Fruit fly (Drosophila melanogaster) whole organism, embryonic: ENCODE data around the gene Prm.

Experiments
- Abd-B ChIP-seq: fragments of 200-800 bp; sonication (Bioruptor generic); optimal IDR thresholded peaks from 2 replicates; lab custom pipeline; 2018; ENCODE audit warnings: missing biosample characterization, mild to moderate bottlenecking, missing genetic modification characterization, moderate library complexity
- BtbVII ChIP-seq: fragments of 200-800 bp; sonication (Bioruptor generic); optimal IDR thresholded peaks from 3 replicates; lab custom pipeline; 2017; ENCODE audit warnings: missing biosample characterization, mild to moderate bottlenecking, missing genetic modification characterization
- CG10147 ChIP-seq: fragments of 200-800 bp; sonication (Bioruptor generic); optimal IDR thresholded peaks from 2 replicates; lab custom pipeline; 2019; ENCODE audit warnings: missing biosample characterization, mild to moderate bottlenecking, missing genetic modification characterization, moderate library complexity
- CG12219 ChIP-seq: fragments of 200-800 bp; sonication (Bioruptor generic); optimal IDR thresholded peaks from 3 replicates; lab custom pipeline; 2018; ENCODE audit warnings: missing biosample characterization, mild to moderate bottlenecking, missing genetic modification characterization
- CG12236 ChIP-seq: fragments of 200-800 bp; sonication (Bioruptor generic); optimal IDR thresholded peaks from 2 replicates; lab custom pipeline; 2016; ENCODE audit warnings: missing biosample characterization, missing genetic modification characterization
- CG14965 ChIP-seq: fragments of 200-800 bp; sonication (Bioruptor generic); optimal IDR thresholded peaks from 2 replicates; lab custom pipeline; 2016; ENCODE audit warnings: missing biosample characterization, missing genetic modification characterization, borderline replicate concordance
- CG16815 ChIP-seq: fragments of 200-800 bp; sonication (Bioruptor generic); optimal IDR thresholded peaks from 3 replicates; lab custom pipeline; 2017; ENCODE audit warnings: missing biosample characterization, mild to moderate bottlenecking, missing genetic modification characterization
- CG17359 ChIP-seq: fragments of 200-800 bp; sonication (Bioruptor generic); optimal IDR thresholded peaks from 3 replicates; lab custom pipeline; 2018; ENCODE audit warnings: missing biosample characterization, mild to moderate bottlenecking, missing genetic modification characterization, moderate library complexity
- CG1832 ChIP-seq: fragments of 200-800 bp; sonication (Bioruptor generic); optimal IDR thresholded peaks from 2 replicates; lab custom pipeline; 2017; ENCODE audit warnings: missing biosample characterization, mild to moderate bottlenecking, missing genetic modification characterization, inconsistent platforms
- CG2712 ChIP-seq: fragments of 200-800 bp; optimal IDR thresholded peaks from 3 replicates; lab custom pipeline; 2019; ENCODE audit warnings: missing biosample characterization, mild to moderate bottlenecking, missing genetic modification characterization, moderate library complexity
- CG30403 ChIP-seq: fragments of 200-800 bp; sonication (Bioruptor generic); optimal IDR thresholded peaks from 3 replicates; lab custom pipeline; 2016; ENCODE audit warnings: missing biosample characterization, missing genetic modification characterization
- CG3407 ChIP-seq: fragments of 200-800 bp; sonication (Bioruptor generic); optimal IDR thresholded peaks from 2 replicates; lab custom pipeline; 2018; ENCODE audit warnings: missing biosample characterization, mild to moderate bottlenecking, missing genetic modification characterization
- CG4707 ChIP-seq: fragments of 200-800 bp; sonication (Bioruptor generic); optimal IDR thresholded peaks from 2 replicates; lab custom pipeline; 2018; ENCODE audit warnings: missing biosample characterization, mild to moderate bottlenecking, missing genetic modification characterization, moderate library complexity
- CG7928 ChIP-seq: fragments of 200-800 bp; sonication (Bioruptor generic); optimal IDR thresholded peaks from 2 replicates; lab custom pipeline; 2017; ENCODE audit warnings: missing biosample characterization, mild to moderate bottlenecking, missing genetic modification characterization
- CG8281 ChIP-seq: fragments of 200-800 bp; sonication (Bioruptor generic); optimal IDR thresholded peaks from 2 replicates; lab custom pipeline; 2018; ENCODE audit warnings: missing biosample characterization, mild to moderate bottlenecking, missing genetic modification characterization, moderate library complexity
- CG9215 ChIP-seq: fragments of 200-800 bp; sonication (Bioruptor generic); IDR thresholded peaks from 2 replicates; pipeline ENCODE4 v1.3.6; 2022; ENCODE audit warnings: missing biosample characterization, missing genetic modification characterization
- CG9437 ChIP-seq: fragments of 200-800 bp; sonication (Bioruptor generic); optimal IDR thresholded peaks from 2 replicates; lab custom pipeline; 2018; ENCODE audit warnings: missing biosample characterization, mild to moderate bottlenecking, missing genetic modification characterization
- Dek ChIP-seq: fragments of 200-800 bp; sonication (Bioruptor generic); optimal IDR thresholded peaks from 3 replicates; lab custom pipeline; 2019; ENCODE audit warnings: missing biosample characterization, mild to moderate bottlenecking, missing genetic modification characterization, moderate library complexity
- Fer1 ChIP-seq: fragments of 200-800 bp; sonication (Bioruptor generic); optimal IDR thresholded peaks from 2 replicates; lab custom pipeline; 2017; ENCODE audit warnings: missing biosample characterization, mild to moderate bottlenecking, missing genetic modification characterization
- Lpt ChIP-seq: fragments of >200 bp; optimal IDR thresholded peaks from 2 replicates; lab custom pipeline; 2018; ENCODE audit warnings: missing biosample characterization, missing genetic modification characterization
- Max ChIP-seq: fragments of 200-800 bp; sonication (Bioruptor generic); optimal IDR thresholded peaks from 2 replicates; lab custom pipeline; 2016; ENCODE audit warnings: missing biosample characterization, mild to moderate bottlenecking, missing genetic modification characterization
- NK7.1 ChIP-seq: fragments of 200-800 bp; sonication (Bioruptor generic); optimal IDR thresholded peaks from 3 replicates; lab custom pipeline; 2016; ENCODE audit warnings: missing biosample characterization, missing genetic modification characterization
- Nf-YC ChIP-seq: fragments of 200-800 bp; optimal IDR thresholded peaks from 3 replicates; lab custom pipeline; 2019; ENCODE audit warnings: missing biosample characterization, mild to moderate bottlenecking, missing genetic modification characterization, moderate library complexity
- Oaz ChIP-seq: fragments of 200-800 bp; sonication (Bioruptor generic); IDR thresholded peaks from 2 replicates; pipeline ENCODE4 v1.3.6; 2022; ENCODE audit warnings: missing biosample characterization, missing genetic modification characterization
- Opbp ChIP-seq: fragments of 200-800 bp; sonication (Bioruptor generic); IDR thresholded peaks from 3 replicates; pipeline ENCODE4 v1.3.6; 2022; ENCODE audit warnings: missing biosample characterization, missing genetic modification characterization; ENCODE audit not compliant: partially characterized antibody
- Ptx1 ChIP-seq: fragments of 200-800 bp; sonication (Bioruptor generic); IDR thresholded peaks from 2 replicates; pipeline ENCODE4 v1.3.6; 2022; ENCODE audit warnings: missing biosample characterization, missing genetic modification characterization
- Rx ChIP-seq: fragments of 200-800 bp; sonication (Bioruptor generic); IDR thresholded peaks from 2 replicates; pipeline ENCODE4 v1.3.6; 2022; ENCODE audit warnings: missing biosample characterization, missing genetic modification characterization
- Six4 ChIP-seq: fragments of 200-800 bp; sonication (Bioruptor generic); optimal IDR thresholded peaks from 2 replicates; lab custom pipeline; 2016; ENCODE audit warnings: missing biosample characterization, missing genetic modification characterization
- Vsx1 ChIP-seq: fragments of 200-800 bp; sonication (Bioruptor generic); optimal IDR thresholded peaks from 2 replicates; lab custom pipeline; 2017; ENCODE audit warnings: missing biosample characterization, mild to moderate bottlenecking, missing genetic modification characterization, missing genetic modification reagents
- ab ChIP-seq: fragments of 200-800 bp; sonication (Bioruptor generic); optimal IDR thresholded peaks from 2 replicates; lab custom pipeline; 2016; ENCODE audit warnings: missing biosample characterization, missing genetic modification characterization
- bowl ChIP-seq: fragments of 200-800 bp; sonication (Bioruptor generic); IDR thresholded peaks from 2 replicates; pipeline ENCODE4 v1.3.6; 2022; ENCODE audit warnings: missing biosample characterization, missing genetic modification characterization
- crc ChIP-seq: fragments of 200-800 bp; sonication (Bioruptor generic); optimal IDR thresholded peaks from 2 replicates; lab custom pipeline; 2016; ENCODE audit warnings: missing biosample characterization, missing genetic modification characterization
- croc ChIP-seq: fragments of 200-800 bp; sonication (Bioruptor generic); conservative IDR thresholded peaks from 3 replicates; pipeline ENCODE4 v1.3.6; 2022; ENCODE audit warnings: missing biosample characterization, missing genetic modification characterization
- dmrt99B ChIP-seq: fragments of 200-800 bp; sonication (Bioruptor generic); optimal IDR thresholded peaks from 2 replicates; lab custom pipeline; 2018; ENCODE audit warnings: missing biosample characterization, mild to moderate bottlenecking, missing genetic modification characterization, moderate library complexity
- fd3F ChIP-seq: fragments of 200-800 bp; sonication (Bioruptor generic); optimal IDR thresholded peaks from 2 replicates; lab custom pipeline; 2018; ENCODE audit warnings: missing biosample characterization, mild to moderate bottlenecking, missing genetic modification characterization, moderate library complexity
- fd64A ChIP-seq: fragments of 200-800 bp; sonication (Bioruptor generic); optimal IDR thresholded peaks from 3 replicates; lab custom pipeline; 2018; ENCODE audit warnings: missing biosample characterization, mild to moderate bottlenecking, missing genetic modification characterization
- grn ChIP-seq: fragments of 200-800 bp; sonication (Bioruptor generic); optimal IDR thresholded peaks from 3 replicates; lab custom pipeline; 2017; ENCODE audit warnings: missing biosample characterization, missing genetic modification characterization
- gro ChIP-seq: fragments of 200-800 bp; sonication (Bioruptor generic); optimal IDR thresholded peaks from 2 replicates; lab custom pipeline; 2016; ENCODE audit warnings: missing biosample characterization, missing genetic modification characterization
- h ChIP-seq: fragments of >200 bp; optimal IDR thresholded peaks from 2 replicates; lab custom pipeline; 2017
- jing ChIP-seq: fragments of 200-800 bp; sonication (Bioruptor generic); optimal IDR thresholded peaks from 2 replicates; lab custom pipeline; 2018; ENCODE audit warnings: missing biosample characterization, mild to moderate bottlenecking, missing genetic modification characterization
- kah ChIP-seq: fragments of 200-800 bp; sonication (Bioruptor generic); optimal IDR thresholded peaks from 2 replicates; lab custom pipeline; 2018; ENCODE audit warnings: missing biosample characterization, mild to moderate bottlenecking, missing genetic modification characterization
- knrl ChIP-seq: fragments of 200-800 bp; sonication (Bioruptor generic); IDR thresholded peaks from 3 replicates; pipeline ENCODE4 v1.3.6; 2022; ENCODE audit warnings: missing biosample characterization, missing genetic modification characterization; ENCODE audit not compliant: partially characterized antibody
- maf-S ChIP-seq: fragments of 200-800 bp; sonication (Bioruptor generic); optimal IDR thresholded peaks from 2 replicates; lab custom pipeline; 2016; ENCODE audit warnings: missing biosample characterization, missing genetic modification characterization
- otp ChIP-seq: fragments of 200-800 bp; sonication (Bioruptor generic); IDR thresholded peaks from 3 replicates; pipeline ENCODE4, ENCODE4 v1.3.6; 2022; ENCODE audit warnings: missing biosample characterization, missing genetic modification characterization
- pan ChIP-seq, 4 experiments: fragments of >200 bp in 3 of 4; fragments of 200-800 bp in 1 of 4; sonication (Bioruptor generic) in 1 of 4; optimal IDR thresholded peaks in 3 of 4; IDR thresholded peaks in 1 of 4; 2 replicates each; pipeline versions ENCODE4 v1.3.6 to Lab custom; 2017 to 2022; ENCODE audit warnings: missing biosample characterization in 2 of 4, missing genetic modification characterization in 2 of 4, mixed read lengths in 1 of 4
- peb ChIP-seq: fragments of 200-800 bp; sonication (Bioruptor generic); IDR thresholded peaks from 2 replicates; pipeline ENCODE4 v1.3.6; 2022; ENCODE audit warnings: missing biosample characterization, missing genetic modification characterization
- repo ChIP-seq: fragments of 200-800 bp; sonication (Bioruptor generic); optimal IDR thresholded peaks from 2 replicates; lab custom pipeline; 2016; ENCODE audit warnings: missing biosample characterization, missing genetic modification characterization
- salm ChIP-seq: fragments of 200-800 bp; sonication (Bioruptor generic); optimal IDR thresholded peaks from 2 replicates; lab custom pipeline; 2018; ENCODE audit warnings: missing biosample characterization, mild to moderate bottlenecking, missing genetic modification characterization
- schlank ChIP-seq: fragments of 200-800 bp; sonication (Bioruptor generic); optimal IDR thresholded peaks from 2 replicates; lab custom pipeline; 2018; ENCODE audit warnings: missing biosample characterization, mild to moderate bottlenecking, missing genetic modification characterization
- shn ChIP-seq: fragments of 200-800 bp; sonication (Bioruptor generic); optimal IDR thresholded peaks from 3 replicates; lab custom pipeline; 2016; ENCODE audit warnings: missing biosample characterization, missing genetic modification characterization
- sisA ChIP-seq: fragments of 200-800 bp; sonication (Bioruptor generic); IDR thresholded peaks from 2 replicates; pipeline ENCODE4 v1.3.6; 2022; ENCODE audit warnings: missing biosample characterization, missing genetic modification characterization

Gene Prm

dm6 chr3L:8721145-8721544 is 24.0 kb downstream of the Prm start, which contains the start of the genes CG32022 and CG6511 (continued):
- peak; percentile 94 for TF ChIP-seq dmrt99B (tag; lab: Kevin White, UChicago)
- peak; percentile 99 for TF ChIP-seq CG16815 (GFP tag; lab: Kevin White, UChicago)
- peak; percentile 97 for TF ChIP-seq CG2712
- TF ChIP-seq sisA (GFP tag; lab: Robert Waterston, UW) = peak; percentile 97
- peak; percentile 95 for TF ChIP-seq Rx
- peak; percentile 99 for TF ChIP-seq shn (GFP tag; lab: Kevin White, UChicago)
- TF ChIP-seq kah (GFP tag; lab: Kevin White, UChicago) = peak; percentile 89
- TF ChIP-seq Ptx1 (GFP tag; lab: Robert Waterston, UW) = peak; percentile 98
- TF ChIP-seq Fer1 (GFP tag; lab: Kevin White, UChicago) = peak; percentile 97
- peak; percentile 93 for TF ChIP-seq ab
- peak; percentile 97 for TF ChIP-seq CG10147 (GFP tag; lab: Kevin White, UChicago)
- peak; percentile 93 for TF ChIP-seq jing (GFP tag; lab: Kevin White, UChicago)
- TF ChIP-seq CG9437 (GFP tag; lab: Kevin White, UChicago) = peak; percentile 90
- no peak; the same call in 2 of the 3 replicates for TF ChIP-seq knrl (GFP tag; lab: Robert Waterston, UW)
- TF ChIP-seq Six4 (GFP tag; lab: Kevin White, UChicago) = peak; percentile 92
- TF ChIP-seq CG12219 (GFP tag; lab: Kevin White, UChicago) = peak; percentile 92
- peak; percentile 96 for TF ChIP-seq gro
- peak; percentile 94 for TF ChIP-seq Max (GFP tag; lab: Kevin White, UChicago)
- TF ChIP-seq NK7.1 = peak; percentile 95
- peak; percentile 92 for TF ChIP-seq CG3407 (GFP tag; lab: Kevin White, UChicago)
- peak; percentile 94 for TF ChIP-seq CG12236 (GFP tag; lab: Kevin White, UChicago)
- peak; percentile 93 for TF ChIP-seq salm
- no peak for TF ChIP-seq CG1832 (GFP tag; lab: Kevin White, UChicago)
- peak; percentile 96 for TF ChIP-seq fd3F (GFP tag; lab: Kevin White, UChicago)
- TF ChIP-seq crc (GFP tag; lab: Kevin White, UChicago) = peak; percentile 94
- no peak for TF ChIP-seq grn (GFP tag; lab: Kevin White, UChicago)
- TF ChIP-seq bowl (GFP tag; lab: Robert Waterston, UW) = peak; percentile 80
- TF ChIP-seq peb (GFP tag; lab: Robert Waterston, UW) = peak; percentile 93
- TF ChIP-seq h (lab: Kevin White, UChicago) = no peak
- TF ChIP-seq Nf-YC (tag; lab: Kevin White, UChicago) = peak; percentile 92
- no peak for TF ChIP-seq Opbp
- no peak for TF ChIP-seq pan (optimal IDR thresholded peaks at IDR 0.05; lab: Kevin White, UChicago)
- peak in 1 of 2 experiments; percentile 94 for TF ChIP-seq pan (GFP tag; optimal IDR thresholded peaks at IDR 0.05 in 1 of 2, IDR thresholded peaks at IDR 0.05 in 1 of 2)
- TF ChIP-seq otp (GFP tag; lab: Robert Waterston, UW) = peak; percentile 84
- peak; percentile 97 for TF ChIP-seq maf-S
- peak; percentile 98 for TF ChIP-seq CG9215 (GFP tag; lab: Robert Waterston, UW)
- TF ChIP-seq Dek (tag; lab: Kevin White, UChicago) = peak; percentile 96
- peak; percentile 88 for TF ChIP-seq CG8281 (tag; lab: Kevin White, UChicago)
- TF ChIP-seq Oaz (GFP tag; lab: Robert Waterston, UW) = peak; percentile 92
- TF ChIP-seq repo (GFP tag; lab: Kevin White, UChicago) = peak; percentile 92
- peak; percentile 95 for TF ChIP-seq CG17359
- TF ChIP-seq Abd-B (GFP tag; lab: Kevin White, UChicago) = peak; percentile 99
- TF ChIP-seq schlank (tag; lab: Kevin White, UChicago) = peak; percentile 89
- TF ChIP-seq Vsx1 (GFP tag; lab: Kevin White, UChicago) = no peak
- TF ChIP-seq CG30403 (GFP tag; lab: Kevin White, UChicago) = peak; percentile 99
- peak; percentile 95 for TF ChIP-seq BtbVII (GFP tag; lab: Kevin White, UChicago)
- peak; percentile 97 for TF ChIP-seq croc (GFP tag; lab: Robert Waterston, UW)
- TF ChIP-seq CG14965 = peak; percentile 52
- peak; percentile 60 for TF ChIP-seq CG4707 (GFP tag; lab: Kevin White, UChicago)
- peak; percentile 63 for TF ChIP-seq fd64A
- TF ChIP-seq Lpt (GFP tag; lab: Kevin White, UChicago) = no peak
- TF ChIP-seq CG7928 = peak; percentile 78
